Worm (Caenorhabditis elegans) whole organism, L4 larva: ENCODE results near the gene C14B9.3.
A peak's percentile ranks its signal among the peaks of the same experiment; 100 is the strongest.

Experiments used
- F10B5.3 ChIP-seq: sonication (generic microtip); optimal IDR thresholded peaks from 2 replicates; lab custom pipeline; 2016; ENCODE audit warnings: mild to moderate bottlenecking, missing genetic modification characterization, missing compliant biosample characterization
- F26F4.8 ChIP-seq: fragments of 200-800 bp; sonication (Bioruptor generic); conservative IDR thresholded peaks from 2 replicates; pipeline ENCODE4 v1.3.6; 2022; ENCODE audit warnings: missing genetic modification characterization, missing compliant biosample characterization
- F49E8.2 ChIP-seq: sonication (generic microtip); optimal IDR thresholded peaks from 2 replicates; lab custom pipeline; 2016; ENCODE audit warnings: missing compliant biosample characterization, mild to moderate bottlenecking, missing genetic modification characterization, borderline replicate concordance
- R02D3.7 ChIP-seq: fragments of 150-350 bp; sonication (generic microtip); optimal IDR thresholded peaks from 3 replicates; lab custom pipeline; 2014; ENCODE audit warnings: missing biosample characterization, missing genetic modification characterization
- T26A8.4 ChIP-seq: fragments of 200-800 bp; sonication (Bioruptor generic); IDR thresholded peaks from 2 replicates; pipeline ENCODE4 v1.3.6; 2022; ENCODE audit warnings: missing genetic modification characterization, missing compliant biosample characterization
- Y75B8A.6 ChIP-seq: fragments of 200-800 bp; sonication (Bioruptor generic); IDR thresholded peaks from 2 replicates; pipeline ENCODE4 v1.3.6; 2022; ENCODE audit warnings: missing genetic modification reagents, missing genetic modification characterization, missing compliant biosample characterization
- aha-1 ChIP-seq: fragments of 150-350 bp; peaks from one replicate; lab custom pipeline; 2014; ENCODE audit warnings: missing biosample characterization, missing genetic modification characterization
- ama-1 ChIP-seq: fragments of 150-350 bp; optimal IDR thresholded peaks from 2 replicates; lab custom pipeline; 2014; ENCODE audit warnings: inconsistent platforms, mixed read lengths
- ceh-28 ChIP-seq: fragments of 150-350 bp; optimal IDR thresholded peaks from 2 replicates; lab custom pipeline; 2014; ENCODE audit warnings: missing biosample characterization, missing genetic modification reagents, missing genetic modification characterization
- ceh-32 ChIP-seq: sonication (generic microtip); optimal IDR thresholded peaks from 2 replicates; lab custom pipeline; 2016; ENCODE audit warnings: mild to moderate bottlenecking, missing genetic modification characterization, missing compliant biosample characterization; ENCODE audit not compliant: poor library complexity
- ceh-44 ChIP-seq: fragments of 200-800 bp; sonication (Bioruptor generic); IDR thresholded peaks from 2 replicates; pipeline ENCODE4 v1.3.6; 2022; ENCODE audit warnings: missing genetic modification reagents, missing genetic modification characterization, missing compliant biosample characterization
- ctbp-1 ChIP-seq: fragments of 200-800 bp; sonication (Bioruptor generic); IDR thresholded peaks from 2 replicates; pipeline ENCODE4 v1.3.6; 2022; ENCODE audit warnings: missing genetic modification reagents, missing genetic modification characterization, missing compliant biosample characterization
- dmd-8 ChIP-seq: fragments of 200-800 bp; sonication (Bioruptor generic); IDR thresholded peaks from 2 replicates; pipeline ENCODE4 v1.3.6; 2022; ENCODE audit warnings: missing genetic modification characterization, missing compliant biosample characterization
- dmd-9 ChIP-seq: fragments of 200-800 bp; sonication (Bioruptor generic); IDR thresholded peaks from 2 replicates; pipeline ENCODE4 v1.3.6; 2022; ENCODE audit warnings: missing genetic modification reagents, missing genetic modification characterization, missing compliant biosample characterization
- egl-43 ChIP-seq: fragments of 200-800 bp; sonication (Bioruptor generic); IDR thresholded peaks from 2 replicates; pipeline ENCODE4 v1.3.6; 2022; ENCODE audit warnings: missing genetic modification reagents, missing genetic modification characterization, missing compliant biosample characterization
- fos-1 ChIP-seq: fragments of 150-350 bp; optimal IDR thresholded peaks from 2 replicates; lab custom pipeline; 2014; ENCODE audit warnings: missing biosample characterization, missing genetic modification characterization
- hmg-1.1 ChIP-seq: fragments of 200-800 bp; sonication (Bioruptor generic); IDR thresholded peaks from 2 replicates; pipeline ENCODE4 v1.3.6; 2022; ENCODE audit warnings: missing genetic modification reagents, missing genetic modification characterization, missing compliant biosample characterization
- jun-1 ChIP-seq: fragments of 150-350 bp; optimal IDR thresholded peaks from 2 replicates; lab custom pipeline; 2014; ENCODE audit warnings: missing biosample characterization, missing genetic modification reagents, missing genetic modification characterization
- lin-13 ChIP-seq: fragments of 150-350 bp; optimal IDR thresholded peaks from 2 replicates; lab custom pipeline; 2014; ENCODE audit warnings: missing biosample characterization, missing genetic modification reagents, missing genetic modification characterization
- lin-38 ChIP-seq: fragments of 200-800 bp; sonication (Bioruptor generic); IDR thresholded peaks from 2 replicates; pipeline ENCODE4 v1.3.6; 2022; ENCODE audit warnings: missing genetic modification reagents, missing genetic modification characterization, missing compliant biosample characterization
- lsy-2 ChIP-seq, 2 experiments: fragments of 150-350 bp in 1 of 2; sonication (generic microtip) in 1 of 2; optimal IDR thresholded peaks; 2 replicates each; lab custom pipeline; 2014 to 2017; ENCODE audit warnings: missing biosample characterization in 2 of 2, missing genetic modification characterization in 2 of 2
- madf-9 ChIP-seq: fragments of 200-800 bp; sonication (Bioruptor generic); conservative IDR thresholded peaks from 2 replicates; pipeline ENCODE4 v1.3.6; 2022; ENCODE audit warnings: missing genetic modification reagents, missing genetic modification characterization, missing compliant biosample characterization
- mdl-1 ChIP-seq, 2 experiments: fragments of 150-350 bp in 1 of 2; sonication (generic microtip) in 1 of 2; optimal IDR thresholded peaks; 2 replicates each; lab custom pipeline; 2014 to 2017; ENCODE audit warnings: missing biosample characterization in 2 of 2, missing genetic modification characterization in 2 of 2
- mdt-29 ChIP-seq: fragments of 200-800 bp; sonication (Bioruptor generic); IDR thresholded peaks from 2 replicates; pipeline ENCODE4 v1.3.6; 2022; ENCODE audit warnings: missing genetic modification reagents, missing genetic modification characterization, missing compliant biosample characterization
- mes-2 ChIP-seq: sonication (generic microtip); optimal IDR thresholded peaks from 2 replicates; lab custom pipeline; 2016; ENCODE audit warnings: missing genotype, mild to moderate bottlenecking, missing genetic modification characterization, missing compliant biosample characterization; ENCODE audit not compliant: poor library complexity, severe bottlenecking
- mxl-2 ChIP-seq: fragments of 200-800 bp; sonication (Bioruptor generic); conservative IDR thresholded peaks from 2 replicates; pipeline ENCODE4 v1.3.6; 2022; ENCODE audit warnings: missing genetic modification reagents, missing genetic modification characterization, missing compliant biosample characterization
- nhr-10 ChIP-seq: fragments of 150-350 bp; optimal IDR thresholded peaks from 2 replicates; lab custom pipeline; 2014; ENCODE audit warnings: missing biosample characterization, missing genetic modification characterization
- nhr-11 ChIP-seq: fragments of 150-350 bp; optimal IDR thresholded peaks from 2 replicates; lab custom pipeline; 2014; ENCODE audit warnings: missing biosample characterization, missing genetic modification characterization
- nhr-111 ChIP-seq: fragments of 200-800 bp; sonication (Bioruptor generic); optimal IDR thresholded peaks from 2 replicates; lab custom pipeline; 2018; ENCODE audit warnings: mild to moderate bottlenecking, missing genetic modification characterization, missing compliant biosample characterization
- nhr-237 ChIP-seq: sonication (generic microtip); optimal IDR thresholded peaks from 2 replicates; lab custom pipeline; 2017; ENCODE audit warnings: missing biosample characterization, missing genetic modification characterization
- nhr-25 ChIP-seq: sonication (generic microtip); optimal IDR thresholded peaks from 2 replicates; lab custom pipeline; 2017; ENCODE audit warnings: missing genetic modification characterization, mild to moderate bottlenecking, missing compliant biosample characterization, antibody characterized with exemption, moderate library complexity, borderline replicate concordance; ENCODE audit not compliant: insufficient read depth
- nhr-42 ChIP-seq: fragments of 200-800 bp; sonication (Bioruptor generic); IDR thresholded peaks from 2 replicates; pipeline ENCODE4 v1.3.6; 2022; ENCODE audit warnings: missing genetic modification characterization, missing compliant biosample characterization
- nhr-48 ChIP-seq: sonication (generic microtip); optimal IDR thresholded peaks from 2 replicates; lab custom pipeline; 2016; ENCODE audit warnings: mild to moderate bottlenecking, missing genetic modification characterization, missing compliant biosample characterization
- nhr-6 ChIP-seq: fragments of 150-350 bp; optimal IDR thresholded peaks from 2 replicates; lab custom pipeline; 2014; ENCODE audit warnings: missing biosample characterization, missing genetic modification characterization
- nhr-77 ChIP-seq: fragments of 150-350 bp; optimal IDR thresholded peaks from 2 replicates; lab custom pipeline; 2014; ENCODE audit warnings: missing biosample characterization, missing genetic modification characterization
- php-3 ChIP-seq: fragments of 200-800 bp; sonication (Bioruptor generic); IDR thresholded peaks from 2 replicates; pipeline ENCODE4 v1.3.6; 2022; ENCODE audit warnings: missing genetic modification reagents, missing genetic modification characterization, missing compliant biosample characterization
- pqm-1 ChIP-seq: sonication (generic microtip); optimal IDR thresholded peaks from 2 replicates; lab custom pipeline; 2017; ENCODE audit warnings: missing biosample characterization, missing genetic modification characterization
- rbr-2 ChIP-seq: sonication (generic microtip); optimal IDR thresholded peaks from 2 replicates; lab custom pipeline; 2016; ENCODE audit warnings: missing genotype, missing genetic modification characterization, missing compliant biosample characterization
- saeg-2 ChIP-seq: fragments of 200-800 bp; sonication (Bioruptor generic); IDR thresholded peaks from 2 replicates; pipeline ENCODE4 v1.3.6; 2022; ENCODE audit warnings: missing genetic modification reagents, missing genetic modification characterization, missing compliant biosample characterization
- skn-1 ChIP-seq: fragments of 150-350 bp; optimal IDR thresholded peaks from 2 replicates; lab custom pipeline; 2014; ENCODE audit warnings: missing biosample characterization, missing genetic modification characterization
- spr-3 ChIP-seq: fragments of 200-800 bp; sonication (Bioruptor generic); optimal IDR thresholded peaks from 2 replicates; lab custom pipeline; 2018; ENCODE audit warnings: mild to moderate bottlenecking, missing genetic modification characterization, missing compliant biosample characterization
- tra-1 ChIP-seq: fragments of 200-800 bp; sonication (Bioruptor generic); IDR thresholded peaks from 2 replicates; pipeline ENCODE4 v1.3.6; 2022; ENCODE audit warnings: missing genetic modification reagents, missing genetic modification characterization, missing compliant biosample characterization
- unc-39 ChIP-seq: sonication (generic microtip); optimal IDR thresholded peaks from 2 replicates; lab custom pipeline; 2017; ENCODE audit warnings: missing biosample characterization, missing genetic modification characterization
- unc-62 ChIP-seq, 3 experiments: fragments of 150-350 bp in 1 of 3; sonication (generic microtip); optimal IDR thresholded peaks in 2 of 3; peaks in 1 of 3; 1 replicate in 1 of 3; 2 replicates in 2 of 3; lab custom pipeline; 2014 to 2017; ENCODE audit warnings: missing biosample characterization in 3 of 3, missing genetic modification characterization in 3 of 3, missing genetic modification reagents in 3 of 3, missing genotype in 1 of 3
- vab-7 ChIP-seq: fragments of 200-800 bp; sonication (Bioruptor generic); IDR thresholded peaks from 2 replicates; pipeline ENCODE4 v1.3.6; 2022; ENCODE audit warnings: missing genetic modification reagents, missing genetic modification characterization, missing compliant biosample characterization
- zag-1 ChIP-seq: fragments of 150-350 bp; optimal IDR thresholded peaks from 2 replicates; lab custom pipeline; 2014; ENCODE audit warnings: missing biosample characterization, missing genetic modification characterization
- zip-2 ChIP-seq: fragments of 150-350 bp; optimal IDR thresholded peaks from 2 replicates; lab custom pipeline; 2014; ENCODE audit warnings: missing biosample characterization, missing genetic modification characterization
- ztf-11 ChIP-seq: fragments of 150-350 bp; optimal IDR thresholded peaks from 2 replicates; lab custom pipeline; 2014; ENCODE audit warnings: missing biosample characterization, missing genetic modification characterization
- ztf-7 ChIP-seq: fragments of 150-350 bp; optimal IDR thresholded peaks from 2 replicates; lab custom pipeline; 2014; ENCODE audit warnings: missing biosample characterization, missing genetic modification characterization

The C14B9.3 gene

ce11 chrIII:8142217-8142616 lies 33.6 kb downstream of the C14B9.3 start:
- no peak for TF ChIP-seq nhr-48
- TF ChIP-seq zip-2 (tag; lab: Kevin White, UChicago) = no peak
- peak in 1 of 2 experiments; percentile 96 for TF ChIP-seq unc-62 (GFP tag; optimal IDR thresholded peaks at IDR 0.05 in 1 of 2; lab: Kevin White, UChicago)
- no peak for TF ChIP-seq unc-62 (tag; optimal IDR thresholded peaks at IDR 0.05; lab: Kevin White, UChicago)
- TF ChIP-seq nhr-42 (GFP tag; lab: Robert Waterston, UW) = no peak
- no peak for TF ChIP-seq F10B5.3 (tag; lab: Kevin White, UChicago)
- no peak for TF ChIP-seq R02D3.7 (tag; lab: Kevin White, UChicago)
- TF ChIP-seq mes-2 (tag; lab: Kevin White, UChicago) = no peak
- no peak for TF ChIP-seq madf-9
- TF ChIP-seq T26A8.4 (GFP tag; lab: Robert Waterston, UW) = no peak
- TF ChIP-seq aha-1 (tag; lab: Kevin White, UChicago) = peak; percentile 20
- TF ChIP-seq ceh-28 (tag; lab: Kevin White, UChicago) = no peak

DNA sequence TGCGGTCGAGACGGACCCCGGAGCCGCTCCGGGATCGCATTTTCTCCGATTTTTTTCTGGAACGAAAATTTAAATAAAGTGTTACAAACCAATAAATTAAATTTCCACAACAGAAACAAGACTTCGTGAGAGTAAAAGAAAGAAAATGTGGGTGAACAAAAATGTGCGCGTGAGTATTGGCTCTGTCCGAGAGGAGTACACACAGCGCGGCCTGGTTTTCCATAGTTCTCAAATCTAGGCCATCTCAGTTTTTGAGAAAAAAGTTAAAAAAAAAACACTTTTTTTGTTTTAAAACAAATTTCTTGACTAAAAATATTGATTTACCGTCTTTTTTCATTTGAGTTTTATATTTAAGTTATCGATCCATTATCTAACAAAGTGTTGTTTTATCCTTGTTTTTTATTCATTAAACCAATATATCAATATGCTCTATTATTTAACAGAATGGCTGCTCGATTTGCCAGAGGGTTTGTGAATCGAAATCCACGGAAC lies 36.0 kb downstream of the C14B9.3 start, which contains the start of the genes C14B9.8 and mrpl-18:
Gene C14B9.8, minus strand, starts transcription at position 56 of the 492 bp plus-strand sequence.
Gene mrpl-18, plus strand, starts transcription at position 442 of the 492 bp plus-strand sequence.
- TF ChIP-seq rbr-2 (tag; lab: Kevin White, UChicago) (no peak), nhr-10 (tag; lab: Kevin White, UChicago) (no peak), nhr-237 (tag; lab: Kevin White, UChicago) (no peak), skn-1 (tag; lab: Kevin White, UChicago) (no peak), hmg-1.1 (peak; percentile 40; the same call in 1 of the 2 replicates), F10B5.3 (tag; lab: Kevin White, UChicago) (no peak), php-3 (no peak), nhr-42 (GFP tag; lab: Robert Waterston, UW) (no peak), ztf-7 (tag; lab: Kevin White, UChicago) (no peak), dmd-8 (GFP tag; lab: Robert Waterston, UW) (no peak), ztf-11 (tag; lab: Kevin White, UChicago) (no peak), nhr-6 (tag; lab: Kevin White, UChicago) (peak; percentile 55), unc-39 (no peak), nhr-11 (no peak), pqm-1 (tag; lab: Kevin White, UChicago) (no peak), saeg-2 (no peak), dmd-9 (GFP tag; lab: Robert Waterston, UW) (peak; percentile 65; the same call in 1 of the 2 replicates), nhr-25 (tag; lab: Kevin White, UChicago) (no peak), mdl-1 (tag; optimal IDR thresholded peaks at IDR 0.05; lab: Kevin White, UChicago) (peak in 1 of 2 experiments; percentile 45), Y75B8A.6 (no peak), ceh-44 (GFP tag; lab: Robert Waterston, UW) (no peak), nhr-77 (tag; lab: Kevin White, UChicago) (no peak), zip-2 (tag; lab: Kevin White, UChicago) (no peak), egl-43 (GFP tag; lab: Robert Waterston, UW) (no peak), jun-1 (tag; lab: Kevin White, UChicago) (no peak), lsy-2 (tag; optimal IDR thresholded peaks at IDR 0.05; lab: Kevin White, UChicago) (peak in 1 of 2 experiments; percentile 86), F49E8.2 (tag; lab: Kevin White, UChicago) (no peak), nhr-111 (GFP tag; lab: Kevin White, UChicago) (no peak), ama-1 (no peak), vab-7 (GFP tag; lab: Robert Waterston, UW) (no peak), zag-1 (no peak), mes-2 (tag; lab: Kevin White, UChicago) (peak; percentile 98), aha-1 (tag; lab: Kevin White, UChicago) (no peak), F26F4.8 (GFP tag; lab: Robert Waterston, UW) (no peak), mdt-29 (GFP tag; lab: Robert Waterston, UW) (no peak), mxl-2 (GFP tag; lab: Robert Waterston, UW) (no peak), spr-3 (GFP tag; lab: Kevin White, UChicago) (no peak), ctbp-1 (GFP tag; lab: Robert Waterston, UW) (no peak), fos-1 (no peak), tra-1 (GFP tag; lab: Robert Waterston, UW) (no peak), R02D3.7 (tag; lab: Kevin White, UChicago) (no peak), lin-13 (GFP tag; lab: Kevin White, UChicago) (no peak), lin-38 (GFP tag; lab: Robert Waterston, UW) (peak; percentile 61), ceh-32 (tag; lab: Kevin White, UChicago) (no peak)
